Fruit fly (Drosophila melanogaster) whole organism, larva: ENCODE measurements around the gene Boh2.

Experiments
- noc ChIP-seq: fragments of 200-800 bp; sonication (Bioruptor generic); optimal IDR thresholded peaks from 3 replicates; lab custom pipeline; 2019; ENCODE audit warnings: missing biosample characterization, mild to moderate bottlenecking, missing genetic modification characterization, moderate library complexity

Boh2 gene

dm6 chr2L:11210970-11211967, 32.4 kb downstream of the Boh2 start:
- no peak for TF ChIP-seq noc

dm6 chr2L:11218918-11219317, 40.1 kb downstream of the Boh2 start:
- no peak for TF ChIP-seq noc

dm6 chr2L:11219446-11220038, 40.7 kb downstream of the Boh2 start:
- TF ChIP-seq noc: peak; percentile 41

dm6 chr2L:11220783-11221182, 42.0 kb downstream of the Boh2 start:
- TF ChIP-seq noc: no peak

dm6 chr2L:11221296-11221698, 42.5 kb downstream of the Boh2 start:
- no peak for TF ChIP-seq noc

- no peak for TF ChIP-seq noc
Observed at dm6 chr2L:11222079-11222478, 43.2 kb downstream of the Boh2 start.

dm6 chr2L:11224443-11224842, 45.6 kb downstream of the Boh2 start:
- no peak for TF ChIP-seq noc

- TF ChIP-seq noc: no peak
Observed at dm6 chr2L:11226035-11226434, 47.2 kb downstream of the Boh2 start.

dm6 chr2L:11227258-11227657, 48.4 kb downstream of the Boh2 start:
- no peak for TF ChIP-seq noc

dm6 chr2L:11228039-11228438, 49.2 kb downstream of the Boh2 start:
- TF ChIP-seq noc: no peak

dm6 chr2L:11228909-11229574, 50.2 kb downstream of the Boh2 start:
- no peak for TF ChIP-seq noc
